Worm (Caenorhabditis elegans): ENCODE measurements around the gene pals-17.

- TF ChIP-seq flt-1 (GFP tag; IDR thresholded peaks at IDR 0.05) (no peak), cog-1 (tag; optimal IDR thresholded peaks at IDR 0.05) (no peak), ref-1 (GFP tag; conservative IDR thresholded peaks at IDR 0.05) (no peak), tab-1 (GFP tag; IDR thresholded peaks at IDR 0.05) (no peak)
Measured at ce11 chrIII:1439609-1440008, 48.0 kb upstream of the pals-17 start.
